Worm (Caenorhabditis elegans) whole organism, L1 larva: ENCODE data around the gene cpna-3.
A peak's percentile ranks its signal among the peaks of the same experiment; 100 is the strongest.

Experiments used
- C16A3.4 ChIP-seq: fragments of 150-350 bp; optimal IDR thresholded peaks from 2 replicates; lab custom pipeline; 2014; ENCODE audit warnings: missing biosample characterization, missing genetic modification characterization
- F16B12.6 ChIP-seq: fragments of 150-350 bp; optimal IDR thresholded peaks from 2 replicates; lab custom pipeline; 2014; ENCODE audit warnings: missing biosample characterization, missing genetic modification characterization
- aha-1 ChIP-seq: fragments of 150-350 bp; optimal IDR thresholded peaks from 2 replicates; lab custom pipeline; 2014; ENCODE audit warnings: missing biosample characterization, missing genetic modification characterization
- alr-1 ChIP-seq: fragments of 200-800 bp; sonication (Bioruptor generic); optimal IDR thresholded peaks from 2 replicates; lab custom pipeline; 2018; ENCODE audit warnings: borderline replicate concordance, mild to moderate bottlenecking, missing genetic modification characterization, missing compliant biosample characterization
- aly-2 ChIP-seq: fragments of 150-350 bp; optimal IDR thresholded peaks from 2 replicates; lab custom pipeline; 2014; ENCODE audit warnings: missing biosample characterization, missing genetic modification characterization
- ama-1 ChIP-seq: fragments of 150-350 bp; optimal IDR thresholded peaks from 2 replicates; lab custom pipeline; 2014
- ceh-82 ChIP-seq, 3 experiments: fragments of 150-350 bp in 1 of 3; sonication (generic microtip) in 2 of 3; optimal IDR thresholded peaks; 2 replicates each; lab custom pipeline; 2014 to 2017; ENCODE audit warnings: missing biosample characterization in 3 of 3, missing genetic modification characterization in 3 of 3
- ces-1 ChIP-seq: fragments of 150-350 bp; optimal IDR thresholded peaks from 2 replicates; lab custom pipeline; 2014; ENCODE audit warnings: missing biosample characterization, missing genetic modification reagents, missing genetic modification characterization
- dpl-1 ChIP-seq, 3 experiments: fragments of 150-350 bp in 2 of 3; sonication (generic microtip) in 1 of 3; optimal IDR thresholded peaks; 2 replicates each; lab custom pipeline; 2014 to 2017; ENCODE audit warnings: missing biosample characterization in 3 of 3, missing genetic modification characterization in 3 of 3, missing genetic modification reagents in 3 of 3
- efl-1 ChIP-seq, 4 experiments: fragments of 150-350 bp; optimal IDR thresholded peaks in 3 of 4; peaks in 1 of 4; 1 replicate in 1 of 4; 2 replicates in 3 of 4; lab custom pipeline; 2014; ENCODE audit warnings: missing biosample characterization in 2 of 4, missing genetic modification characterization in 2 of 4, missing genetic modification reagents in 2 of 4
- elt-3 ChIP-seq, 6 experiments: fragments of 150-350 bp in 1 of 6; sonication (generic microtip); optimal IDR thresholded peaks; 2 replicates each; lab custom pipeline; 2017 to 2018; ENCODE audit warnings: missing biosample characterization in 6 of 6, missing genetic modification characterization in 6 of 6, inconsistent platforms in 1 of 6
- ets-5 ChIP-seq: fragments of 200-800 bp; sonication (Bioruptor generic); IDR thresholded peaks from 2 replicates; pipeline ENCODE4 v1.3.6; 2022; ENCODE audit warnings: missing genetic modification characterization, missing compliant biosample characterization
- fkh-10 ChIP-seq: sonication (generic microtip); optimal IDR thresholded peaks from 2 replicates; lab custom pipeline; 2017; ENCODE audit warnings: missing biosample characterization, missing genetic modification reagents, missing genetic modification characterization
- grh-1 ChIP-seq: fragments of 200-800 bp; sonication (Bioruptor generic); IDR thresholded peaks from 2 replicates; pipeline ENCODE4 v1.3.6; 2022; ENCODE audit warnings: missing genetic modification reagents, missing genetic modification characterization, missing compliant biosample characterization
- hlh-17 ChIP-seq: fragments of 200-800 bp; sonication (Bioruptor generic); optimal IDR thresholded peaks from 2 replicates; lab custom pipeline; 2018; ENCODE audit warnings: missing genetic modification characterization, mild to moderate bottlenecking, missing compliant biosample characterization, moderate library complexity, borderline replicate concordance
- hlh-4 ChIP-seq: sonication (generic microtip); optimal IDR thresholded peaks from 2 replicates; lab custom pipeline; 2016; ENCODE audit warnings: mild to moderate bottlenecking, missing genetic modification characterization, missing compliant biosample characterization
- hpl-2 ChIP-seq: fragments of 150-350 bp; optimal IDR thresholded peaks from 2 replicates; lab custom pipeline; 2014; ENCODE audit warnings: missing biosample characterization, missing genetic modification reagents, missing genetic modification characterization
- irx-1 ChIP-seq: sonication (generic microtip); optimal IDR thresholded peaks from 2 replicates; lab custom pipeline; 2016; ENCODE audit warnings: missing genetic modification characterization, missing compliant biosample characterization
- lin-14 ChIP-seq: fragments of 200-800 bp; sonication (Bioruptor generic); optimal IDR thresholded peaks from 2 replicates; lab custom pipeline; 2018; ENCODE audit warnings: mild to moderate bottlenecking, missing genetic modification characterization, moderate library complexity, missing compliant biosample characterization
- lin-15B ChIP-seq: fragments of 150-350 bp; sonication (generic microtip); optimal IDR thresholded peaks from 3 replicates; lab custom pipeline; 2014; ENCODE audit warnings: missing biosample characterization, missing genetic modification characterization
- lin-39 ChIP-seq: fragments of 150-350 bp; optimal IDR thresholded peaks from 2 replicates; lab custom pipeline; 2014; ENCODE audit warnings: missing biosample characterization, missing genetic modification reagents, missing genetic modification characterization
- mef-2 ChIP-seq: fragments of 150-350 bp; optimal IDR thresholded peaks from 2 replicates; lab custom pipeline; 2014; ENCODE audit warnings: missing biosample characterization, missing genetic modification characterization
- mep-1 ChIP-seq: fragments of 150-350 bp; optimal IDR thresholded peaks from 2 replicates; lab custom pipeline; 2014; ENCODE audit warnings: missing biosample characterization, missing genetic modification characterization
- nhr-11 ChIP-seq: fragments of 150-350 bp; optimal IDR thresholded peaks from 2 replicates; lab custom pipeline; 2014; ENCODE audit warnings: missing biosample characterization, missing genetic modification characterization
- nhr-19 ChIP-seq: fragments of 200-800 bp; sonication (Bioruptor generic); conservative IDR thresholded peaks from 2 replicates; pipeline ENCODE4 v1.3.6; 2022; ENCODE audit warnings: missing genetic modification characterization, missing compliant biosample characterization
- nhr-47 ChIP-seq: sonication (generic microtip); optimal IDR thresholded peaks from 2 replicates; lab custom pipeline; 2016; ENCODE audit warnings: mild to moderate bottlenecking, missing genetic modification characterization, moderate library complexity, missing compliant biosample characterization
- nhr-71 ChIP-seq: sonication (generic microtip); optimal IDR thresholded peaks from 2 replicates; lab custom pipeline; 2016; ENCODE audit warnings: mild to moderate bottlenecking, missing genetic modification characterization, moderate library complexity, missing compliant biosample characterization
- nhr-90 ChIP-seq: sonication (generic microtip); optimal IDR thresholded peaks from 2 replicates; lab custom pipeline; 2016; ENCODE audit warnings: mild to moderate bottlenecking, missing genetic modification characterization, missing compliant biosample characterization; ENCODE audit not compliant: poor library complexity
- pag-3 ChIP-seq: sonication (generic microtip); optimal IDR thresholded peaks from 2 replicates; lab custom pipeline; 2017; ENCODE audit warnings: missing genetic modification characterization, mild to moderate bottlenecking, missing compliant biosample characterization, antibody characterized with exemption, borderline replicate concordance; ENCODE audit not compliant: insufficient read depth
- pax-3 ChIP-seq: fragments of 200-800 bp; sonication (Bioruptor generic); optimal IDR thresholded peaks from 2 replicates; lab custom pipeline; 2018; ENCODE audit warnings: mild to moderate bottlenecking, missing genetic modification characterization, moderate library complexity, missing compliant biosample characterization
- pqm-1 ChIP-seq: sonication (generic microtip); optimal IDR thresholded peaks from 3 replicates; lab custom pipeline; 2017; ENCODE audit warnings: missing biosample characterization, missing genetic modification characterization
- sox-4 ChIP-seq: sonication (generic microtip); optimal IDR thresholded peaks from 2 replicates; lab custom pipeline; 2016; ENCODE audit warnings: missing genetic modification characterization, missing compliant biosample characterization
- sptf-1 ChIP-seq: fragments of 150-350 bp; optimal IDR thresholded peaks from 2 replicates; lab custom pipeline; 2014; ENCODE audit warnings: missing biosample characterization, missing genetic modification characterization
- sup-37 ChIP-seq: fragments of 200-800 bp; sonication (Bioruptor generic); optimal IDR thresholded peaks from 2 replicates; lab custom pipeline; 2018; ENCODE audit warnings: mild to moderate bottlenecking, missing genetic modification characterization, missing compliant biosample characterization
- tbx-2 ChIP-seq: sonication (generic microtip); optimal IDR thresholded peaks from 2 replicates; lab custom pipeline; 2016; ENCODE audit warnings: missing genetic modification characterization, missing compliant biosample characterization
- tlp-1 ChIP-seq: fragments of 150-350 bp; optimal IDR thresholded peaks from 2 replicates; lab custom pipeline; 2014; ENCODE audit warnings: missing biosample characterization, missing genetic modification characterization
- unc-130 ChIP-seq: fragments of 150-350 bp; optimal IDR thresholded peaks from 2 replicates; lab custom pipeline; 2017; ENCODE audit warnings: missing biosample characterization, missing genetic modification characterization, inconsistent platforms
- unc-30 ChIP-seq: sonication (generic microtip); optimal IDR thresholded peaks from 2 replicates; lab custom pipeline; 2017; ENCODE audit warnings: missing biosample characterization, missing genetic modification characterization
- unc-86 ChIP-seq: sonication (generic microtip); optimal IDR thresholded peaks from 2 replicates; lab custom pipeline; 2016; ENCODE audit warnings: missing genetic modification characterization, missing compliant biosample characterization
- unc-98 ChIP-seq: fragments of 200-800 bp; sonication (Bioruptor generic); IDR thresholded peaks from 2 replicates; pipeline ENCODE4 v1.3.6; 2022; ENCODE audit warnings: missing genetic modification characterization, missing compliant biosample characterization
- vab-15 ChIP-seq: sonication (generic microtip); optimal IDR thresholded peaks from 2 replicates; lab custom pipeline; 2017; ENCODE audit warnings: missing genotype, mild to moderate bottlenecking, missing genetic modification characterization, missing compliant biosample characterization
- zag-1 ChIP-seq: fragments of 150-350 bp; optimal IDR thresholded peaks from 2 replicates; lab custom pipeline; 2014; ENCODE audit warnings: missing biosample characterization, missing genetic modification characterization
- zip-4 ChIP-seq: fragments of 200-800 bp; sonication (Bioruptor generic); optimal IDR thresholded peaks from 2 replicates; lab custom pipeline; 2018; ENCODE audit warnings: mild to moderate bottlenecking, missing genetic modification characterization, moderate library complexity, missing compliant biosample characterization

Gene cpna-3

ce11 chrIV:9090538-9091195 lies 6.0 kb upstream of the cpna-3 start (continued):
- TF ChIP-seq nhr-19 (GFP tag; lab: Robert Waterston, UW) (peak; percentile 29; the same call in 1 of the 2 replicates), nhr-90 (tag; lab: Kevin White, UChicago) (peak; percentile 47), mef-2 (no peak), irx-1 (tag; lab: Kevin White, UChicago) (no peak)

ce11 chrIV:9092011-9092410 lies 4.6 kb upstream of the cpna-3 start:
- no peak for TF ChIP-seq aly-2
- TF ChIP-seq lin-14: peak; percentile 86
- TF ChIP-seq ces-1 (GFP tag; lab: Kevin White, UChicago): peak; percentile 84
- TF ChIP-seq efl-1 (optimal IDR thresholded peaks at IDR 0.05; lab: Kevin White, UChicago): peak in 1 of 2 experiments; percentile 5
- TF ChIP-seq efl-1 (GFP tag; optimal IDR thresholded peaks at IDR 0.05 in 1 of 2; lab: Kevin White, UChicago): peak in 1 of 2 experiments; percentile 51
- peak; percentile 2 for TF ChIP-seq zag-1 (tag; lab: Kevin White, UChicago)
- TF ChIP-seq nhr-90 (tag; lab: Kevin White, UChicago): no peak
- peak; percentile 1 for TF ChIP-seq mep-1
- peak; percentile 25 for TF ChIP-seq nhr-71 (tag; lab: Kevin White, UChicago)
- TF ChIP-seq dpl-1 (GFP tag; optimal IDR thresholded peaks at IDR 0.05; lab: Kevin White, UChicago): peak in 1 of 3 experiments; percentile 7
- TF ChIP-seq C16A3.4 (tag; lab: Kevin White, UChicago): no peak
- peak; percentile 68 for TF ChIP-seq fkh-10 (GFP tag; lab: Kevin White, UChicago)
- no peak for TF ChIP-seq pqm-1 (tag; lab: Kevin White, UChicago)
- no peak for TF ChIP-seq ceh-82 (tag; optimal IDR thresholded peaks at IDR 0.05; lab: Kevin White, UChicago)
- peak; percentile 43 for TF ChIP-seq tbx-2 (tag; lab: Kevin White, UChicago)
- TF ChIP-seq unc-30 (tag; lab: Kevin White, UChicago): no peak
- no peak for TF ChIP-seq vab-15 (tag; lab: Kevin White, UChicago)

- TF ChIP-seq nhr-11 (tag; lab: Kevin White, UChicago): no peak
These were observed 2.7 kb upstream of the cpna-3 start, which contains the start of gene lpl-1 for ce11 chrIV:9093932-9094331. Gene lpl-1 (minus strand): TSS chrIV:9094032.

ce11 chrIV:9094356-9094755 lies 2.3 kb upstream of the cpna-3 start, which contains the start of gene mrpl-42:
Gene mrpl-42 (minus strand): TSS chrIV:9094456.
- no peak for TF ChIP-seq alr-1
- no peak for TF ChIP-seq unc-130
- no peak for TF ChIP-seq tlp-1 (tag; lab: Kevin White, UChicago)
- TF ChIP-seq sptf-1 (tag; lab: Kevin White, UChicago): no peak
- no peak for TF ChIP-seq pax-3
- TF ChIP-seq hlh-4 (tag; lab: Kevin White, UChicago): no peak
- no peak for TF ChIP-seq elt-3 (tag; optimal IDR thresholded peaks at IDR 0.05; lab: Kevin White, UChicago)
- no peak for TF ChIP-seq ets-5 (GFP tag; lab: Robert Waterston, UW)
- no peak for TF ChIP-seq dpl-1 (GFP tag; optimal IDR thresholded peaks at IDR 0.05; lab: Kevin White, UChicago)
- TF ChIP-seq aly-2: no peak
- TF ChIP-seq F16B12.6 (tag; lab: Kevin White, UChicago): no peak
- TF ChIP-seq nhr-19 (GFP tag; lab: Robert Waterston, UW): no peak
- no peak for TF ChIP-seq vab-15 (tag; lab: Kevin White, UChicago)
- TF ChIP-seq grh-1: no peak
- TF ChIP-seq lin-39: no peak
- no peak for TF ChIP-seq mep-1
- no peak for TF ChIP-seq lin-14
- TF ChIP-seq nhr-47 (tag; lab: Kevin White, UChicago): no peak
- no peak for TF ChIP-seq aha-1 (tag; lab: Kevin White, UChicago)

ce11 chrIV:9095553-9095952 lies 1.1 kb upstream of the cpna-3 start, which contains the start of gene icln-1:
Gene icln-1 (minus strand): TSS chrIV:9095653.
- TF ChIP-seq hpl-2 (GFP tag; lab: Kevin White, UChicago): no peak
- TF ChIP-seq ama-1 (lab: Kevin White, UChicago): no peak
- no peak for TF ChIP-seq unc-98 (GFP tag; lab: Robert Waterston, UW)
- no peak for TF ChIP-seq alr-1
- no peak for TF ChIP-seq sox-4
- TF ChIP-seq hlh-17: no peak
- TF ChIP-seq C16A3.4 (tag; lab: Kevin White, UChicago): no peak
- TF ChIP-seq lin-15B: no peak
- no peak for TF ChIP-seq sup-37 (GFP tag; lab: Kevin White, UChicago)
- TF ChIP-seq pax-3: no peak
- TF ChIP-seq elt-3 (tag; optimal IDR thresholded peaks at IDR 0.05; lab: Kevin White, UChicago): no peak
- no peak for TF ChIP-seq unc-86
- TF ChIP-seq tbx-2 (tag; lab: Kevin White, UChicago): no peak
- TF ChIP-seq aly-2: no peak
- TF ChIP-seq zip-4: no peak
- no peak for TF ChIP-seq pag-3 (tag; lab: Kevin White, UChicago)
